Worm (Caenorhabditis elegans) whole organism, midembryonic: ENCODE results near the gene col-148.

ENCODE experiments used
- T22C8.4 ChIP-seq: fragments of 200-800 bp; sonication (Bioruptor generic); IDR thresholded peaks from 2 replicates; pipeline ENCODE4 v1.3.6; 2022; ENCODE audit warnings: missing genetic modification characterization, missing compliant biosample characterization
- cog-1 ChIP-seq: sonication (generic microtip); optimal IDR thresholded peaks from 2 replicates; lab custom pipeline; 2016; ENCODE audit warnings: missing genetic modification characterization, missing compliant biosample characterization
- flt-1 ChIP-seq: fragments of 200-800 bp; sonication (Bioruptor generic); IDR thresholded peaks from 2 replicates; pipeline ENCODE4 v1.3.6; 2022; ENCODE audit warnings: missing genetic modification characterization, missing compliant biosample characterization
- klf-2 ChIP-seq: fragments of 200-800 bp; sonication (Bioruptor generic); conservative IDR thresholded peaks from 2 replicates; pipeline ENCODE4 v1.3.6; 2022; ENCODE audit warnings: missing genetic modification reagents, missing genetic modification characterization, missing compliant biosample characterization
- med-1 ChIP-seq: sonication (generic microtip); optimal IDR thresholded peaks from 2 replicates; lab custom pipeline; 2017; ENCODE audit warnings: missing genetic modification characterization, mild to moderate bottlenecking, missing compliant biosample characterization, antibody characterized with exemption, missing genetic modification reagents; ENCODE audit not compliant: insufficient read depth
- ref-1 ChIP-seq: fragments of 200-800 bp; sonication (Bioruptor generic); conservative IDR thresholded peaks from 2 replicates; pipeline ENCODE4 v1.3.6; 2022; ENCODE audit warnings: missing genetic modification reagents, missing genetic modification characterization, missing compliant biosample characterization
- tab-1 ChIP-seq: fragments of 200-800 bp; sonication (Bioruptor generic); IDR thresholded peaks from 2 replicates; pipeline ENCODE4 v1.3.6; 2022; ENCODE audit warnings: missing genetic modification characterization, missing compliant biosample characterization
- ztf-23 ChIP-seq: fragments of 200-800 bp; sonication (Bioruptor generic); IDR thresholded peaks from 2 replicates; pipeline ENCODE4 v1.3.6; 2022; ENCODE audit warnings: missing genetic modification reagents, missing genetic modification characterization, missing compliant biosample characterization
- ztf-29 ChIP-seq: fragments of 200-800 bp; sonication (Bioruptor generic); IDR thresholded peaks from 2 replicates; pipeline ENCODE4 v1.3.6; 2022; ENCODE audit warnings: missing genetic modification reagents, missing genetic modification characterization, missing compliant biosample characterization

Gene col-148

DNA sequence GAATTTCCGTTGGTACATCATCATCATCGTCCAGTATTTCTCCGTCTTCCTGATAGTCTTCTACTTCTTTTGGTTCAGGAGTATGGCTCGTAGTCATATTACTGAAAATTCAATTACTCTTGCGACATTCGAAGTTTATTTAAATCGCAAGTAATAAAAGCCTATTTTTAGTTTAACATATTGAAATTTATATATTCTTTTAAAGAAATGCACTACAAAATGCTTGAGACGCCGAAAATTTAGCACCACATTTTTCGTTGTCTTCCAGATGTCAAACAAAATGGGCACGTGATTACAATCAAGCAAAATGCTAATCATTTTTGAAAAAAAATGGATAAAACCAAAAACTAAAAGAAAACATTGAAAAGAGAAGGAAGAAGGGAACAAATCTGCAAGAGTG, 29.5 kb upstream of the col-148 start, which contains the start of gene zhit-3:
TSS of gene zhit-3 (minus strand) at position 101 of the 400 bp plus-strand sequence.
- TF ChIP-seq ztf-23 (GFP tag; lab: Robert Waterston, UW) (no peak), cog-1 (tag; lab: Kevin White, UChicago) (no peak), ref-1 (GFP tag; lab: Robert Waterston, UW) (no peak), flt-1 (GFP tag; lab: Robert Waterston, UW) (no peak), T22C8.4 (no peak), ztf-29 (GFP tag; lab: Robert Waterston, UW) (no peak), tab-1 (no peak), klf-2 (GFP tag; lab: Robert Waterston, UW) (no peak)

DNA sequence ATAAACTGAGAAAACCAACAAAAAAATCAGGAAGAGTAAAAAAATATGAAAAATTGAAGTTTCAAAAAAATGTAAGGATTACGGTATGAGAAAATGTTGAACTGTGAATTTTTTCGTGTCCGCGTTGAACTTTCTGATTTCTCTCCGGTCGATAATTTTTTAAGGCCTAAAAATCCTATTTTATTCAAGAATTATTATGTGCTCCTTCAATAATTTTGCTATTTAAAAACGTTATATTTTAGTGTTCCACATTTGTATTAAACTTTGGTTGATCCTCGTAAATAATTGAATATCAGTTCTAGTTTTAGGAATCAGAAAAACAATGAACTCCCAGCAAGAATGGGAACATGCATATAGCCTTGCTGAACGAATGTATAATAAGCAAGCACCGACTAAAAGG, 28.9 kb upstream of the col-148 start, which contains the start of gene hpo-40:
TSS of gene hpo-40 (plus strand) at position 301 of the 400 bp plus-strand sequence.
- TF ChIP-seq T22C8.4 = no peak
- TF ChIP-seq klf-2 (GFP tag; lab: Robert Waterston, UW) = no peak
- no peak for TF ChIP-seq ztf-23 (GFP tag; lab: Robert Waterston, UW)
- TF ChIP-seq flt-1 (GFP tag; lab: Robert Waterston, UW) = no peak
- no peak for TF ChIP-seq tab-1
- TF ChIP-seq cog-1 (tag; lab: Kevin White, UChicago) = no peak

DNA sequence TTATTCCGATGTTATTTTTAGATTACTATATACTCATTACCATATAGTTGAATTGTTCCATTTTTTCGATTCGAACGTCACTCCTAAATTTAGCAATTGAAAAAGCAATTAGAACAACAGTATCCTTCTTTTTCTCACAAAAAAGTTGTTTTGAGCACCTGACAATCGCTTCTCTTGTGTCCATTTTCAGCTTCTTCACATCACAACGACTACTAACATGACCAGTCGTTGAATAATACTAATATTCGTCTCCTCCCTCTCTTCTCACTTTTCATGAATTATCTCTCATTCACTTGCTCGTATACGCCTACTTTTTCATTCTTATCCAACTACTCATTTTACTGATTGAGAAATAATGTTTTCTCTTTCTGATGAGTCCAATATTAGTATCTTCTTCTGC, 24.8 kb upstream of the col-148 start, which contains the start of gene ZK856.14:
TSS of gene ZK856.14 (plus strand) at position 301 of the 400 bp plus-strand sequence.
- TF ChIP-seq flt-1 (GFP tag; lab: Robert Waterston, UW) (no peak), ztf-29 (GFP tag; lab: Robert Waterston, UW) (no peak), med-1 (GFP tag; lab: Kevin White, UChicago) (no peak), T22C8.4 (no peak), ztf-23 (GFP tag; lab: Robert Waterston, UW) (no peak), cog-1 (tag; lab: Kevin White, UChicago) (no peak), tab-1 (no peak), ref-1 (GFP tag; lab: Robert Waterston, UW) (no peak), klf-2 (GFP tag; lab: Robert Waterston, UW) (no peak)

DNA sequence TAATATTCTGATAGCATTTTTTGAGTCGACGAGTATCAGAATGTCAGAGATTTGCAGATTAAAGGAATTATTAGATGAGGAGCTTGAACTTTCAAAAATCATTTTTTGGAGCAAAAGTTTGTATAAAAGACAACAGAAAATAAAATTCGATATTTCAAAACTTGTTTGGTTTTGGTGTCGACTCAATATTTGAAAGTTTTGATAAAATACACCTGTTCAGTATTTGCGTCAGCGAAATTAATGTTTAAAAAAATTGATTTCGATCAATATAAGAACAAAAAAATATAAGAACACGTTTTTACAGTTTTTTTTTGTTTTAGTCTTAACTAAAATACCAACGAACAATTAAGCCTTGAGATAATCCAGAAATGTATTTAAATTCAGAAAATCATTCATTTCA, 20.9 kb upstream of the col-148 start, which contains the start of gene C12D8.13:
TSS of gene C12D8.13 (minus strand) at position 101 of the 400 bp plus-strand sequence.
- TF ChIP-seq cog-1 (tag; lab: Kevin White, UChicago) = no peak
- TF ChIP-seq med-1 (GFP tag; lab: Kevin White, UChicago) = no peak
- no peak for TF ChIP-seq tab-1
- no peak for TF ChIP-seq T22C8.4
- no peak for TF ChIP-seq ztf-23 (GFP tag; lab: Robert Waterston, UW)
- no peak for TF ChIP-seq ztf-29 (GFP tag; lab: Robert Waterston, UW)
- no peak for TF ChIP-seq ref-1 (GFP tag; lab: Robert Waterston, UW)
- no peak for TF ChIP-seq flt-1 (GFP tag; lab: Robert Waterston, UW)
- TF ChIP-seq klf-2 (GFP tag; lab: Robert Waterston, UW) = no peak

DNA sequence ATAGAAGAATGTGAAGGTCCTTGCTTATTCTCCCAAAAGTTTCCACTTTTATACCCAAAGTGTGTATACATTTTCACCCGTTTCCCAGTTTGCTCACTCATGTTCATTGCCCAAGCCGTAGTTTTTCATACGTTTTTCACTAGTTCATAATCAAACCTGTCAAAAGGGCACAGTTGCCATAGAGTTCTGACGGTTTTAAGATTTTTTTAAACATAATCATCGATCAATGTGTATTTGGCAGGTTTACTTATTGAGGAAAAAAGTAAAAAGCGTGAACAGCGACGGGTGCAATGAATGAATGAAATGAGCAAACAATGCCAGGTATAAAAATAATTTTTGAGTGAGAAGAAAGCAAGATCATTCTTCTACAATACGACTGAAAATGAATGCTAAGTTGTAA, 20.2 kb upstream of the col-148 start, which contains the start of the genes fipr-5 and fipr-9:
TSS of gene fipr-5 (minus strand) at position 101 of the 400 bp plus-strand sequence.
TSS of gene fipr-9 (plus strand) at position 346 of the 400 bp plus-strand sequence.
- TF ChIP-seq T22C8.4 = no peak
- TF ChIP-seq cog-1 (tag; lab: Kevin White, UChicago) = no peak
- no peak for TF ChIP-seq flt-1 (GFP tag; lab: Robert Waterston, UW)
- no peak for TF ChIP-seq klf-2 (GFP tag; lab: Robert Waterston, UW)
- no peak for TF ChIP-seq ztf-29 (GFP tag; lab: Robert Waterston, UW)
- no peak for TF ChIP-seq ztf-23 (GFP tag; lab: Robert Waterston, UW)
- no peak for TF ChIP-seq ref-1 (GFP tag; lab: Robert Waterston, UW)
- TF ChIP-seq med-1 (GFP tag; lab: Kevin White, UChicago) = no peak
- no peak for TF ChIP-seq tab-1

DNA sequence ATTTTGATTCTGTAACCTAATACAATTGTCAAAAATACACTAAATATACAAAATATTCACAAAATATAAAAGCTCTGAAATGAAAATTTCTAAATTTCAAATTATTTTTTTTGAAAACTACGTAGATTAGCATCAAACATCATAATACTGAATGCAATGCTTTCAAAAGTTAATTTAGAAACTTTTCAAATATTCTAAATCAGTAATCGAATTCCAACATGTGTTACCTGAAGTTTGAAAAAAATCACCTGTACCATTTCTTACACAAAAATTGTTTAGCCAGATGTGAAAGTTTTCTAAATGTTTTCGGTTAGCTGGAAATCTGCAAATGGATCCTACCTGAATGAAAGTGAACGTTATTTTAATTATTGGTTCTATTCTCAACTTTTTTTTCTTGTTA, 19.5 kb upstream of the col-148 start, which contains the start of gene C12D8.20:
TSS of gene C12D8.20 (plus strand) at position 301 of the 400 bp plus-strand sequence.
- no peak for TF ChIP-seq ref-1 (GFP tag; lab: Robert Waterston, UW)
- TF ChIP-seq ztf-23 (GFP tag; lab: Robert Waterston, UW) = no peak
- no peak for TF ChIP-seq tab-1
- no peak for TF ChIP-seq ztf-29 (GFP tag; lab: Robert Waterston, UW)
- TF ChIP-seq klf-2 (GFP tag; lab: Robert Waterston, UW) = no peak
- TF ChIP-seq cog-1 (tag; lab: Kevin White, UChicago) = no peak
- TF ChIP-seq flt-1 (GFP tag; lab: Robert Waterston, UW) = no peak
- no peak for TF ChIP-seq T22C8.4
- TF ChIP-seq med-1 (GFP tag; lab: Kevin White, UChicago) = no peak

DNA sequence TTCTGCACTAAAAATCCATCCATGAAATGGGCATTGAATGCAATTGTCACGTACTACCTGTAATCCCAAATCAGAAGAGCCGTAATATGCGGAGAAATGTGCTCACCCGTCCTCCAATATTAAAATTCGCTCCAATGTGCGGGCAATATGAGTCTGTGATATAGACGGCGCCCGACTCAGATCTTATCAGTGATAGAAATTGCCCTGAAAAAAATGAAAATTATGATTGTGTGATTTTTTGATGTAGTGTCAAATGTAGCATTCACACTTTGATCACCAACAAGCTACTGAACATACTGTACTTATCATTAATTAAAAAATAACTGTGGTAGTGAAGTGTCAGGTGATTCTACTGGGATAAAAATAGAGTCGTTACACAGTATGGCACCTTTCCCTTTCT, 16.9 kb upstream of the col-148 start:
- TF ChIP-seq tab-1 = no peak
- TF ChIP-seq T22C8.4 = no peak
- TF ChIP-seq ztf-23 (GFP tag; lab: Robert Waterston, UW) = no peak
- TF ChIP-seq flt-1 (GFP tag; lab: Robert Waterston, UW) = no peak
- no peak for TF ChIP-seq klf-2 (GFP tag; lab: Robert Waterston, UW)
- TF ChIP-seq cog-1 (tag; lab: Kevin White, UChicago) = no peak
- TF ChIP-seq med-1 (GFP tag; lab: Kevin White, UChicago) = no peak
- TF ChIP-seq ztf-29 (GFP tag; lab: Robert Waterston, UW) = no peak
- TF ChIP-seq ref-1 (GFP tag; lab: Robert Waterston, UW) = no peak

DNA sequence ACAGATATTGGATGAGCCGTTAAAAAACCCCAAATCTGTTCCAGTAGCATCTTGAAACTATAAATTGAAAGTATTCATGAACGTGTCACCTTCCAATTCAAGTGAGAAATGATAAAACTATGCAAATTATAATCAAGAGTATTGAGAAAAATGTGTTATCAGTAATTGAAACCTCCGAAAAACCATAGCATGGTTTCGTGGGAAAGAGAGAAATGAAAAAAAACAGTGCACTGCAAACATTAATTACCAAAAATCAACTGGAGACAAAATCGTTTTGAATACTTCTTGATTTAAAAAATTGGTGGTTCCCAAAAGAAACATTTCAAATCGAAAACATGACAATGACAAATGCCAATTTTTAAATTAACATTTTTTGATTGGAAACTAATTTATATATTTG, 15.9 kb upstream of the col-148 start, which contains the start of gene daf-36:
TSS of gene daf-36 (minus strand) at position 101 of the 400 bp plus-strand sequence.
- TF ChIP-seq ztf-23 (GFP tag; lab: Robert Waterston, UW) (no peak), ref-1 (GFP tag; lab: Robert Waterston, UW) (no peak)

DNA sequence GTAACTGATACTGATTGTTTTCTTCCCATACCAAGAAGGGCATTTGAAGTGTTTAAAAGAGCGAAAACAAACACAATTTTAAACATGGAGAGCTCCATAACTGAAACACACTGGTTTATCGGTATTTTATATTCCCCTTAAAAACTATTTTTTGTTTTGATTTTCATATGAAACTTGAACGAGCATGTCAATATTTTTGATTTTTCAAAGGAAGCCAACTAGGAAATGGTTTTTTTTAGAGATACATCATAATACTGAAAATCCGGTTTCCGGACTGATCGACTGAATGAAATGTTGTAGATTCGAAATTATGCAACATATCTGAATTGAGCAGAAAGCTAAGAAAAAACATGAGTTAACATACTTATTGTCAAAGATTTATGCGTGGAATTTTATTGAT, 14.2 kb upstream of the col-148 start, which contains the start of gene ttr-19:
TSS of gene ttr-19 (minus strand) at position 101 of the 400 bp plus-strand sequence.
- TF ChIP-seq klf-2 (GFP tag; lab: Robert Waterston, UW) = no peak
- TF ChIP-seq tab-1 = no peak
- TF ChIP-seq ref-1 (GFP tag; lab: Robert Waterston, UW) = no peak
- TF ChIP-seq flt-1 (GFP tag; lab: Robert Waterston, UW) = no peak
- no peak for TF ChIP-seq cog-1 (tag; lab: Kevin White, UChicago)
- TF ChIP-seq ztf-23 (GFP tag; lab: Robert Waterston, UW) = no peak
- TF ChIP-seq ztf-29 (GFP tag; lab: Robert Waterston, UW) = no peak
- no peak for TF ChIP-seq med-1 (GFP tag; lab: Kevin White, UChicago)
- TF ChIP-seq T22C8.4 = no peak
